Worm (Caenorhabditis elegans) whole organism, L3 larva: Measurements from ENCODE around the gene xbp-1.

Experiments used
- R02D3.7 ChIP-seq: fragments of 150-350 bp; optimal IDR thresholded peaks from 2 replicates; lab custom pipeline; 2014; ENCODE audit warnings: missing biosample characterization, missing genetic modification characterization
- ZK546.5 ChIP-seq: sonication (generic microtip); optimal IDR thresholded peaks from 2 replicates; lab custom pipeline; 2017; ENCODE audit warnings: missing biosample characterization, missing genetic modification characterization
- aly-2 ChIP-seq: fragments of 150-350 bp; optimal IDR thresholded peaks from 2 replicates; lab custom pipeline; 2014; ENCODE audit warnings: missing biosample characterization, missing genetic modification characterization
- ama-1 ChIP-seq: fragments of 150-350 bp; optimal IDR thresholded peaks from 2 replicates; lab custom pipeline; 2018
- ceh-16 ChIP-seq: sonication (generic microtip); optimal IDR thresholded peaks from 2 replicates; lab custom pipeline; 2017; ENCODE audit warnings: missing biosample characterization, missing genetic modification characterization
- ceh-28 ChIP-seq: fragments of 150-350 bp; optimal IDR thresholded peaks from 2 replicates; lab custom pipeline; 2014; ENCODE audit warnings: missing biosample characterization, missing genetic modification reagents, missing genetic modification characterization
- ceh-82 ChIP-seq: fragments of 150-350 bp; optimal IDR thresholded peaks from 2 replicates; lab custom pipeline; 2014; ENCODE audit warnings: missing biosample characterization, missing genetic modification characterization
- ceh-9 ChIP-seq: sonication (generic microtip); optimal IDR thresholded peaks from 2 replicates; lab custom pipeline; 2018; ENCODE audit warnings: missing biosample characterization, missing genetic modification characterization
- daf-12 ChIP-seq: fragments of 150-350 bp; optimal IDR thresholded peaks from 2 replicates; lab custom pipeline; 2014; ENCODE audit warnings: missing biosample characterization, missing genetic modification reagents, missing genetic modification characterization
- egl-27 ChIP-seq: sonication (generic microtip); optimal IDR thresholded peaks from 4 replicates; lab custom pipeline; 2017; ENCODE audit warnings: missing biosample characterization, missing genetic modification reagents, missing genetic modification characterization
- egl-5 ChIP-seq: fragments of 150-350 bp; optimal IDR thresholded peaks from 2 replicates; lab custom pipeline; 2017; ENCODE audit warnings: missing biosample characterization, missing genetic modification reagents, missing genetic modification characterization, inconsistent platforms
- elt-1 ChIP-seq: fragments of 150-350 bp; optimal IDR thresholded peaks from 2 replicates; lab custom pipeline; 2014; ENCODE audit warnings: missing biosample characterization, missing genetic modification characterization
- elt-2 ChIP-seq: sonication (generic microtip); optimal IDR thresholded peaks from 2 replicates; lab custom pipeline; 2016; ENCODE audit warnings: missing genetic modification reagents, mild to moderate bottlenecking, missing genetic modification characterization, missing compliant biosample characterization
- elt-3 ChIP-seq, 3 experiments: fragments of 150-350 bp in 1 of 3; sonication (generic microtip) in 2 of 3; optimal IDR thresholded peaks; 2 replicates in 2 of 3; 4 replicates in 1 of 3; lab custom pipeline; 2014 to 2017; ENCODE audit warnings: missing biosample characterization in 3 of 3, missing genetic modification characterization in 3 of 3
- eor-1 ChIP-seq, 2 experiments: fragments of 150-350 bp; optimal IDR thresholded peaks; 2 replicates each; lab custom pipeline; 2014 to 2018; ENCODE audit warnings: missing biosample characterization in 2 of 2, missing genetic modification characterization in 2 of 2
- fkh-2 ChIP-seq: fragments of 150-350 bp; optimal IDR thresholded peaks from 2 replicates; lab custom pipeline; 2014; ENCODE audit warnings: missing biosample characterization, missing genetic modification reagents, missing genetic modification characterization
- fos-1 ChIP-seq: fragments of 150-350 bp; optimal IDR thresholded peaks from 2 replicates; lab custom pipeline; 2014; ENCODE audit warnings: missing biosample characterization, missing genetic modification characterization
- hmg-11 ChIP-seq: sonication (generic microtip); optimal IDR thresholded peaks from 2 replicates; lab custom pipeline; 2016; ENCODE audit warnings: missing genetic modification characterization, missing compliant biosample characterization
- lin-39 ChIP-seq: fragments of 150-350 bp; optimal IDR thresholded peaks from 2 replicates; lab custom pipeline; 2018; ENCODE audit warnings: missing biosample characterization, missing genetic modification reagents, missing genetic modification characterization
- lsy-12 ChIP-seq: sonication (generic microtip); optimal IDR thresholded peaks from 2 replicates; lab custom pipeline; 2016; ENCODE audit warnings: mild to moderate bottlenecking, missing genetic modification characterization, missing compliant biosample characterization
- mml-1 ChIP-seq: fragments of 150-350 bp; sonication (generic microtip); optimal IDR thresholded peaks from 3 replicates; lab custom pipeline; 2014; ENCODE audit warnings: missing biosample characterization, missing genetic modification characterization
- nfya-1 ChIP-seq: sonication (generic microtip); optimal IDR thresholded peaks from 2 replicates; lab custom pipeline; 2017; ENCODE audit warnings: missing genetic modification characterization, mild to moderate bottlenecking, missing compliant biosample characterization, antibody characterized with exemption, moderate library complexity; ENCODE audit not compliant: insufficient read depth
- nhr-11 ChIP-seq: fragments of 150-350 bp; optimal IDR thresholded peaks from 2 replicates; lab custom pipeline; 2014; ENCODE audit warnings: missing biosample characterization, missing genetic modification characterization
- nhr-23 ChIP-seq: fragments of 150-350 bp; optimal IDR thresholded peaks from 2 replicates; lab custom pipeline; 2014; ENCODE audit warnings: missing biosample characterization, missing genetic modification reagents, missing genetic modification characterization
- nhr-43 ChIP-seq: sonication (generic microtip); optimal IDR thresholded peaks from 2 replicates; lab custom pipeline; 2016; ENCODE audit warnings: mild to moderate bottlenecking, missing genetic modification characterization, missing compliant biosample characterization; ENCODE audit not compliant: poor library complexity, severe bottlenecking
- nhr-67 ChIP-seq: fragments of 150-350 bp; optimal IDR thresholded peaks from 2 replicates; lab custom pipeline; 2014; ENCODE audit warnings: missing biosample characterization, missing genetic modification characterization
- nhr-76 ChIP-seq: fragments of 150-350 bp; sonication (generic microtip); optimal IDR thresholded peaks from 5 replicates; lab custom pipeline; 2014; ENCODE audit warnings: missing biosample characterization, missing genetic modification characterization
- nhr-77 ChIP-seq: fragments of 150-350 bp; optimal IDR thresholded peaks from 2 replicates; lab custom pipeline; 2014; ENCODE audit warnings: missing biosample characterization, missing genetic modification characterization
- pha-4 ChIP-seq: fragments of 150-350 bp; optimal IDR thresholded peaks from 2 replicates; lab custom pipeline; 2014; ENCODE audit warnings: missing biosample characterization, missing genetic modification reagents, missing genetic modification characterization
- sea-2 ChIP-seq: fragments of 150-350 bp; sonication (generic microtip); optimal IDR thresholded peaks from 4 replicates; lab custom pipeline; 2014; ENCODE audit warnings: missing biosample characterization, missing genetic modification reagents, missing genetic modification characterization
- skn-1 ChIP-seq: fragments of 150-350 bp; optimal IDR thresholded peaks from 2 replicates; lab custom pipeline; 2014; ENCODE audit warnings: missing biosample characterization, missing genetic modification characterization
- snpc-4 ChIP-seq: fragments of 150-350 bp; optimal IDR thresholded peaks from 2 replicates; lab custom pipeline; 2014; ENCODE audit warnings: missing biosample characterization, missing genetic modification characterization
- tbx-2 ChIP-seq: sonication (generic microtip); optimal IDR thresholded peaks from 2 replicates; lab custom pipeline; 2016; ENCODE audit warnings: mild to moderate bottlenecking, missing genetic modification characterization, missing compliant biosample characterization
- unc-39 ChIP-seq: sonication (generic microtip); optimal IDR thresholded peaks from 4 replicates; lab custom pipeline; 2017; ENCODE audit warnings: missing biosample characterization, missing genetic modification characterization
- unc-62 ChIP-seq: fragments of 150-350 bp; sonication (generic microtip); optimal IDR thresholded peaks from 4 replicates; lab custom pipeline; 2014; ENCODE audit warnings: missing biosample characterization, missing genetic modification reagents, missing genetic modification characterization
- ztf-11 ChIP-seq: fragments of 150-350 bp; optimal IDR thresholded peaks from 2 replicates; lab custom pipeline; 2014; ENCODE audit warnings: missing biosample characterization, missing genetic modification characterization

xbp-1 gene

ce11 chrIII:4170903-4171377 is 22.7 kb upstream of the xbp-1 start, which contains the start of the genes rnf-121 and C16C10.4 (continued):
- no peak for TF ChIP-seq unc-39 (tag; lab: Kevin White, UChicago)
- no peak for TF ChIP-seq sea-2 (GFP tag; lab: Kevin White, UChicago)
- peak; percentile 31 for TF ChIP-seq skn-1 (tag; lab: Kevin White, UChicago)
- TF ChIP-seq aly-2 (tag; lab: Kevin White, UChicago): no peak
- no peak for TF ChIP-seq ama-1 (lab: Kevin White, UChicago)
- TF ChIP-seq nhr-67 (tag; lab: Kevin White, UChicago): peak; percentile 25
- TF ChIP-seq ceh-9: no peak
- no peak for TF ChIP-seq nhr-11 (tag; lab: Kevin White, UChicago)
- TF ChIP-seq elt-3 (tag; optimal IDR thresholded peaks at IDR 0.05; lab: Kevin White, UChicago): no peak
- TF ChIP-seq elt-1 (tag; lab: Kevin White, UChicago): no peak
- no peak for TF ChIP-seq daf-12
- TF ChIP-seq egl-5 (tag; lab: Kevin White, UChicago): no peak
- no peak for TF ChIP-seq lin-39 (tag; lab: Kevin White, UChicago)
- peak; percentile 89 for TF ChIP-seq nhr-43 (tag; lab: Kevin White, UChicago)
- no peak for TF ChIP-seq mml-1
- peak; percentile 3 for TF ChIP-seq ceh-16

DNA sequence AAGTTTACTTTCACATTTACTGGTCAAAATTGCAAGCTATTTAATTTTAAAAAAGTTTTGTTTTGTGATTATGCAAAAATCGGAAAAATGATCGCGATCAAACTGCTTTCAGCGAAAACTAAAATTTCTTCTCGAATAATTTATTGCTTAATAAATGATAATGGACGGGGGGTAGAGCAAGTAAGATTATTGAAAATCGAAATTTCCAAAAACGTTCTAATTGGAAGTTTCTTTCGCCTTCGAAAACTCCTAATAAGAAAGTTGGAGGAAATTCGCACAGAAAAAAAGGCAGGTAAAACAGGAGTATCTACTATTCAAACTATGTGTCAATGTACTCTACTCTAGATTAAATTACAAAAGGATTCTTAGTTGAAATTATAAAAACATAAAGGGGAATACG is 21.4 kb upstream of the xbp-1 start:
- TF ChIP-seq ceh-28 (no peak), mml-1 (no peak), pha-4 (tag; lab: Kevin White, UChicago) (no peak), ceh-16 (no peak), egl-27 (no peak), nhr-23 (no peak), snpc-4 (tag; lab: Kevin White, UChicago) (no peak), fkh-2 (tag; lab: Kevin White, UChicago) (no peak), hmg-11 (no peak), nhr-76 (tag; lab: Kevin White, UChicago) (no peak), nhr-77 (tag; lab: Kevin White, UChicago) (no peak), eor-1 (tag; optimal IDR thresholded peaks at IDR 0.05; lab: Kevin White, UChicago) (no peak), R02D3.7 (tag; lab: Kevin White, UChicago) (no peak), ztf-11 (tag; lab: Kevin White, UChicago) (no peak), lin-39 (tag; lab: Kevin White, UChicago) (no peak), elt-2 (no peak), tbx-2 (tag; lab: Kevin White, UChicago) (no peak), aly-2 (tag; lab: Kevin White, UChicago) (no peak), ZK546.5 (tag; lab: Kevin White, UChicago) (no peak), skn-1 (tag; lab: Kevin White, UChicago) (no peak)

ce11 chrIII:4175489-4175888 is 18.1 kb upstream of the xbp-1 start:
- no peak for TF ChIP-seq ceh-82 (tag; lab: Kevin White, UChicago)

DNA sequence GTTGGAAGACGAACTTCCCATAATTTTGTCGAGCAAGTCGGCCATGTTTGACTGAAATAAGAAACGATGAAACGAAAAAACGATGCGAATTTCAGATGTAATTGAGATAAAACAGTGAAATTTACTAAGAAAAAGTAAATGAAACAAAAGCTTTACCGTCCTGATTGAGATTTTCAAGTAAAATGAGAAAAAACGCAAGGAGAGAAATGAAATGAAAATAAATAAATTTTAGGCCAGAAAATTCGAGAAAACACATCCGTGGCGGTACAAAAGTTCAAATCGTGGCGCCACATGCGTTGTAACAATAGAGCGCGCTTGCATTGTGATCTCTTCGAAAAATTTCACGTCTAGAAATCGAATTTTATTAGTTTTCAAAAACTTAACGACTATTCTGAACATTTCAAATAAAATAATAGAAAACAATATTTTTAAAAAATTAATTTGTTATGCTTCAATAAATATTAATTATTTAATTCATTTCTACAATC is 17.5 kb upstream of the xbp-1 start, which contains the start of the genes hrde-1 and C16C10.13:
TSS of gene hrde-1 (minus strand) at position 51 of the 488 bp plus-strand sequence.
TSS of gene C16C10.13 (plus strand) at position 332 of the 488 bp plus-strand sequence.
- no peak for TF ChIP-seq unc-62 (GFP tag; lab: Kevin White, UChicago)
- no peak for TF ChIP-seq elt-2
- no peak for TF ChIP-seq ama-1 (lab: Kevin White, UChicago)
- TF ChIP-seq fos-1 (tag; lab: Kevin White, UChicago): no peak
- no peak for TF ChIP-seq lin-39 (tag; lab: Kevin White, UChicago)
- TF ChIP-seq nhr-23: no peak
- no peak for TF ChIP-seq ceh-16
- no peak for TF ChIP-seq ztf-11 (tag; lab: Kevin White, UChicago)
- TF ChIP-seq hmg-11: no peak
- TF ChIP-seq lsy-12: no peak
- no peak for TF ChIP-seq nfya-1 (tag; lab: Kevin White, UChicago)
